Worm (Caenorhabditis elegans) whole organism, late embryonic: Measurements from ENCODE around the gene grd-8.

Experiments
- ama-1 ChIP-seq: fragments of 150-350 bp; optimal IDR thresholded peaks from 2 replicates; lab custom pipeline; 2014
- dve-1 ChIP-seq: sonication (generic microtip); optimal IDR thresholded peaks from 2 replicates; lab custom pipeline; 2017; ENCODE audit warnings: antibody characterized with exemption, mild to moderate bottlenecking, missing genetic modification characterization, missing compliant biosample characterization
- hlh-6 ChIP-seq: sonication (generic microtip); optimal IDR thresholded peaks from 2 replicates; lab custom pipeline; 2016; ENCODE audit warnings: missing genotype, missing genetic modification characterization, missing compliant biosample characterization
- lim-6 ChIP-seq: sonication (generic microtip); optimal IDR thresholded peaks from 2 replicates; lab custom pipeline; 2016; ENCODE audit warnings: missing genetic modification characterization, missing compliant biosample characterization
- tbx-7 ChIP-seq: sonication (generic microtip); optimal IDR thresholded peaks from 2 replicates; lab custom pipeline; 2016; ENCODE audit warnings: missing genotype, missing genetic modification characterization, missing compliant biosample characterization

DNA sequence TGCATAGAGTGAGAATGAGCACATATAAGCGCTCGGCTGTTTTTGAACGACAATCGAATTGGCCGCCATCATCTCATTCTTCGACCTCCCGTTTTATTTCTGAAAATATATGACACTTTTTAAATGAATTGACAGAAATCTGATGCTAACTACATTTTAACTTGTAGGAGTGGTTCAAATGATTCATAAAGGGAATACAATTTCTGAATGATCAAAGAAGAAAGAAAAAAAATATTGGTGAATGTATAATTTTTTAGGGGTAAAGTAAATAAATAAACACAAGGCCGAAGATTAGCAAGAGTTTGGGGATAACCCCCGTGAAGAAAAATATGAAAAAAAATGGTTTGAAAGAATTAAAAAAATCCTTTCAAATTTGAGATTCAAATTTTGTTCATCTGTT, 22.3 kb downstream of the grd-8 start, which contains the start of gene C37C3.11:
- TF ChIP-seq tbx-7 (tag; lab: Kevin White, UChicago) = no peak
- no peak for TF ChIP-seq ama-1 (lab: Kevin White, UChicago)
- no peak for TF ChIP-seq hlh-6 (tag; lab: Kevin White, UChicago)
- no peak for TF ChIP-seq lim-6 (tag; lab: Kevin White, UChicago)
- no peak for TF ChIP-seq dve-1 (tag; lab: Kevin White, UChicago)
